Worm (Caenorhabditis elegans): Measurements from ENCODE around the gene E03H12.7.

The E03H12.7 gene

ce11 chrIV:4988531-4988930, at the start of gene E03H12.7:
E03H12.7 (minus strand) TSS chrIV:4988631.
- TF ChIP-seq tbx-2 (tag; optimal IDR thresholded peaks at IDR 0.05): no peak
- TF ChIP-seq pax-3 (tag; optimal IDR thresholded peaks at IDR 0.05): no peak

ce11 chrIV:5037489-5037888, 49.1 kb upstream of the E03H12.7 start, which contains the start of gene C09B9.1:
C09B9.1 (plus strand) TSS chrIV:5037789.
- no peak for TF ChIP-seq ceh-90 (tag; optimal IDR thresholded peaks at IDR 0.05)
- TF ChIP-seq nhr-237 (tag; optimal IDR thresholded peaks at IDR 0.05): no peak
- no peak for TF ChIP-seq zip-4 (GFP tag; optimal IDR thresholded peaks at IDR 0.05)
- TF ChIP-seq lin-39 (tag; optimal IDR thresholded peaks at IDR 0.05): no peak
- TF ChIP-seq lir-3 (tag; optimal IDR thresholded peaks at IDR 0.05; ENCODE audit: poor library complexity): no peak
- TF ChIP-seq nhr-12 (tag; optimal IDR thresholded peaks at IDR 0.05): no peak
- no peak for TF ChIP-seq ztf-11 (tag; optimal IDR thresholded peaks at IDR 0.05)
- no peak for TF ChIP-seq fkh-8 (tag; optimal IDR thresholded peaks at IDR 0.05)
- no peak for TF ChIP-seq rnt-1 (tag; optimal IDR thresholded peaks at IDR 0.05)
- no peak for TF ChIP-seq fkh-4 (tag; optimal IDR thresholded peaks at IDR 0.05; ENCODE audit: borderline replicate concordance)
- TF ChIP-seq jun-1 (tag; optimal IDR thresholded peaks at IDR 0.05): no peak
- no peak for TF ChIP-seq lin-15B (tag; optimal IDR thresholded peaks at IDR 0.05)
- TF ChIP-seq dpl-1 (GFP tag; optimal IDR thresholded peaks at IDR 0.05): no peak
- TF ChIP-seq skn-1 (tag; optimal IDR thresholded peaks at IDR 0.05): no peak
- TF ChIP-seq nhr-28 (tag; optimal IDR thresholded peaks at IDR 0.05): no peak
- TF ChIP-seq lin-14 (GFP tag; optimal IDR thresholded peaks at IDR 0.05): no peak
- no peak for TF ChIP-seq tbx-2 (tag; optimal IDR thresholded peaks at IDR 0.05)
- no peak for TF ChIP-seq hlh-4 (tag; optimal IDR thresholded peaks at IDR 0.05)
- TF ChIP-seq nhr-47 (tag; optimal IDR thresholded peaks at IDR 0.05): no peak
- TF ChIP-seq C16A3.4 (tag; optimal IDR thresholded peaks at IDR 0.05): no peak

- no peak for TF ChIP-seq snpc-4 (tag; optimal IDR thresholded peaks at IDR 0.05)
- no peak for TF ChIP-seq nhr-28 (tag; optimal IDR thresholded peaks at IDR 0.05)
- no peak for TF ChIP-seq alr-1 (tag; optimal IDR thresholded peaks at IDR 0.05; ENCODE audit: borderline replicate concordance)
- no peak for TF ChIP-seq nhr-11 (tag; optimal IDR thresholded peaks at IDR 0.05)
- no peak for TF ChIP-seq lir-3 (tag; optimal IDR thresholded peaks at IDR 0.05; ENCODE audit: poor library complexity)
- TF ChIP-seq mdl-1 (tag; optimal IDR thresholded peaks at IDR 0.05): no peak
- no peak for TF ChIP-seq fkh-4 (tag; optimal IDR thresholded peaks at IDR 0.05; ENCODE audit: borderline replicate concordance)
- no peak for TF ChIP-seq ceh-8 (GFP tag; optimal IDR thresholded peaks at IDR 0.05)
- no peak for TF ChIP-seq mab-9 (GFP tag; IDR thresholded peaks at IDR 0.05)
- no peak for TF ChIP-seq elt-2 (tag; optimal IDR thresholded peaks at IDR 0.05)
- no peak for TF ChIP-seq ztf-11 (tag; optimal IDR thresholded peaks at IDR 0.05)
- no peak for TF ChIP-seq aha-1 (tag; optimal IDR thresholded peaks at IDR 0.05)
- TF ChIP-seq lin-35 (GFP tag; optimal IDR thresholded peaks at IDR 0.05): no peak
Observed at ce11 chrIV:5033276-5033675, 44.8 kb upstream of the E03H12.7 start, which contains the start of gene C09B9.4. C09B9.4 (minus strand) TSS chrIV:5033376.

ce11 chrIV:5031346-5031745, 42.9 kb upstream of the E03H12.7 start:
- TF ChIP-seq nhr-77 (tag; optimal IDR thresholded peaks at IDR 0.05) (no peak), tbx-2 (tag; optimal IDR thresholded peaks at IDR 0.05) (no peak), unc-98 (GFP tag; IDR thresholded peaks at IDR 0.05) (no peak), nhr-71 (tag; optimal IDR thresholded peaks at IDR 0.05) (no peak), irx-1 (tag; optimal IDR thresholded peaks at IDR 0.05) (no peak), zip-4 (GFP tag; optimal IDR thresholded peaks at IDR 0.05) (no peak), nhr-76 (tag; optimal IDR thresholded peaks at IDR 0.05) (no peak), aha-1 (tag; optimal IDR thresholded peaks at IDR 0.05) (no peak), elt-3 (tag; optimal IDR thresholded peaks at IDR 0.05) (no peak), lir-3 (tag; optimal IDR thresholded peaks at IDR 0.05; ENCODE audit: poor library complexity) (no peak), Y116A8C.19 (tag; optimal IDR thresholded peaks at IDR 0.05; ENCODE audit: borderline replicate concordance) (no peak), egl-13 (tag; optimal IDR thresholded peaks at IDR 0.05) (no peak), unc-86 (tag; optimal IDR thresholded peaks at IDR 0.05) (no peak)

All from whole organism, L1 larva.